Worm (Caenorhabditis elegans): Measurements from ENCODE around the gene K09E9.1.

The K09E9.1 gene

DNA sequence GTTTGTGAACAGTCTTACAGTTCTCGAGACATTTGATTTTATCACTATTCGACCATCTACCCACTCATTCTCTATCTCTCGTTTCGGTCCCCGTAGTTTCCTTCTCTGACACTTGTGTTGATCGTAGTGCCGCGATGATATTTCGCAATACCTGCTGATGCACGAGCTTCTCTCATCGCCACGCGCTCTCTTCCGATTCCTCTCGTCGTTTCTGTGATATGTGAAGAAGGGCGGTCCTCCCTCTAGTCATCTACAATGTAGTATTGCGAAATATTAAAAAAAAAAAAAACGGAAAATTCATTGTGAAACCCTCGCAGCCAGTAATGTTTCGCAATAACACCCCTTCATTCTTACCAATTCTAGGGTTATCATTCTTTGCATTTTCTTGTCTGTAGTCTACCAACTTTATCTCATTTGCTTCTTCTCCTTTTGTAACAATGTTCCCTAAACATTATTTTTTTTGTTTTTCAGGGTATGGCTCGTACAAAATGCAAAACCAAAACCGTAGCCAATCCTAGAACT is 12.7 kb upstream of the K09E9.1 start, which contains the start of gene nipi-3:
nipi-3 (plus strand) TSS at position 472 of the 522 bp plus-strand sequence.
- TF ChIP-seq fos-1 (tag; optimal IDR thresholded peaks at IDR 0.05), result peak; percentile 96
- no peak for TF ChIP-seq nhr-237 (tag; optimal IDR thresholded peaks at IDR 0.05)
- peak; percentile 92 for TF ChIP-seq nhr-21 (tag; optimal IDR thresholded peaks at IDR 0.05)
- peak; percentile 85 for TF ChIP-seq ztf-4 (tag; optimal IDR thresholded peaks at IDR 0.05)
- peak; percentile 97 for TF ChIP-seq unc-55 (GFP tag; optimal IDR thresholded peaks at IDR 0.05)
- TF ChIP-seq lin-11 (tag; optimal IDR thresholded peaks at IDR 0.05), result peak; percentile 88
- no peak for TF ChIP-seq mbf-1 (tag; optimal IDR thresholded peaks at IDR 0.05)
- peak; percentile 10 for TF ChIP-seq alr-1 (tag; optimal IDR thresholded peaks at IDR 0.05)
- peak; percentile 45 for TF ChIP-seq mab-5 (tag; optimal IDR thresholded peaks at IDR 0.05)
- peak; percentile 97 for TF ChIP-seq nhr-129 (tag; optimal IDR thresholded peaks at IDR 0.05)
- TF ChIP-seq skn-1 (tag; optimal IDR thresholded peaks at IDR 0.05), result peak; percentile 87
- peak; percentile 87 for TF ChIP-seq lin-13 (GFP tag; optimal IDR thresholded peaks at IDR 0.05)
- peak; percentile 68 for TF ChIP-seq nhr-11 (tag; optimal IDR thresholded peaks at IDR 0.05)
- TF ChIP-seq sma-3 (GFP tag; optimal IDR thresholded peaks at IDR 0.05), result peak; percentile 95
- TF ChIP-seq ama-1 (optimal IDR thresholded peaks at IDR 0.05), result peak; percentile 36
- no peak for TF ChIP-seq ztf-11 (tag; optimal IDR thresholded peaks at IDR 0.05)
- no peak for TF ChIP-seq nhr-77 (tag; optimal IDR thresholded peaks at IDR 0.05)
- TF ChIP-seq sem-4 (tag; optimal IDR thresholded peaks at IDR 0.05), result peak; percentile 87
- TF ChIP-seq mdl-1 (tag; optimal IDR thresholded peaks at IDR 0.05), result peak; percentile 97 to 99
- TF ChIP-seq unc-39 (tag; optimal IDR thresholded peaks at IDR 0.05), result no peak
- no peak for TF ChIP-seq peb-1 (tag; optimal IDR thresholded peaks at IDR 0.05)
- TF ChIP-seq unc-62 (GFP tag; optimal IDR thresholded peaks at IDR 0.05), result peak; percentile 76
- TF ChIP-seq snpc-4 (tag; optimal IDR thresholded peaks at IDR 0.05), result peak; percentile 66
- TF ChIP-seq aly-2 (tag; optimal IDR thresholded peaks at IDR 0.05), result no peak
- no peak for TF ChIP-seq R02D3.7 (tag; optimal IDR thresholded peaks at IDR 0.05)
- peak; percentile 97 for TF ChIP-seq sma-9 (GFP tag; optimal IDR thresholded peaks at IDR 0.05)
- TF ChIP-seq sma-9 (tag; optimal IDR thresholded peaks at IDR 0.05), result no peak
- peak; percentile 21 for TF ChIP-seq nhr-12 (tag; optimal IDR thresholded peaks at IDR 0.05)
- peak; percentile 81 for TF ChIP-seq zag-1 (tag; optimal IDR thresholded peaks at IDR 0.05)
- no peak for TF ChIP-seq lin-39 (tag; optimal IDR thresholded peaks at IDR 0.05)
- TF ChIP-seq blmp-1 (tag; optimal IDR thresholded peaks at IDR 0.05; ENCODE audit: insufficient read depth), result peak; percentile 41
- peak; percentile 91 for TF ChIP-seq nhr-6 (tag; optimal IDR thresholded peaks at IDR 0.05)
- no peak for TF ChIP-seq ztf-1 (GFP tag; conservative IDR thresholded peaks at IDR 0.05)
- TF ChIP-seq lsy-2 (tag; optimal IDR thresholded peaks at IDR 0.05), result peak; percentile 77 to 85
- TF ChIP-seq ZK546.5 (tag; optimal IDR thresholded peaks at IDR 0.05), result peak; percentile 19
- peak; percentile 94 for TF ChIP-seq F13H6.1 (tag; optimal IDR thresholded peaks at IDR 0.05)
- TF ChIP-seq elt-1 (tag; optimal IDR thresholded peaks at IDR 0.05), result no peak
- peak; percentile 98 for TF ChIP-seq crh-2 (tag; optimal IDR thresholded peaks at IDR 0.05)
- no peak for TF ChIP-seq elt-3 (tag; optimal IDR thresholded peaks at IDR 0.05)
- TF ChIP-seq C34F6.9 (tag; optimal IDR thresholded peaks at IDR 0.05), result peak; percentile 96
- TF ChIP-seq egl-27 (tag; optimal IDR thresholded peaks at IDR 0.05), result peak; percentile 83
- TF ChIP-seq dmd-4 (tag; optimal IDR thresholded peaks at IDR 0.05), result no peak
- peak; percentile 77 for TF ChIP-seq gmeb-1 (tag; optimal IDR thresholded peaks at IDR 0.05)
- TF ChIP-seq ceh-16 (tag; optimal IDR thresholded peaks at IDR 0.05), result peak; percentile 42
- TF ChIP-seq nhr-23 (tag; optimal IDR thresholded peaks at IDR 0.05), result no peak
- peak; percentile 51 for TF ChIP-seq ceh-82 (tag; optimal IDR thresholded peaks at IDR 0.05)
- TF ChIP-seq Y55F3AM.14 (GFP tag; optimal IDR thresholded peaks at IDR 0.05), result peak; percentile 74
- peak; percentile 70 for TF ChIP-seq nhr-10 (tag; optimal IDR thresholded peaks at IDR 0.05)
- TF ChIP-seq nhr-25 (tag; optimal IDR thresholded peaks at IDR 0.05), result peak; percentile 96

All from whole organism, L2 larva.